Worm (Caenorhabditis elegans) whole organism, L4/young adult: ENCODE measurements around the gene F45D3.1.

Experiments
- dao-5 ChIP-seq: sonication (generic microtip); optimal IDR thresholded peaks from 2 replicates; lab custom pipeline; 2016; ENCODE audit warnings: missing genotype, missing genetic modification characterization, moderate library complexity, missing compliant biosample characterization
- him-1 ChIP-seq: sonication (generic microtip); optimal IDR thresholded peaks from 2 replicates; lab custom pipeline; 2016; ENCODE audit warnings: missing genotype, missing genetic modification reagents, missing genetic modification characterization, missing compliant biosample characterization

ce11 chrV:12542683-12543319 is 15.9 kb downstream of the F45D3.1 start:
- TF ChIP-seq dao-5 (tag; lab: Kevin White, UChicago): no peak
- no peak for TF ChIP-seq him-1
